Fruit fly (Drosophila melanogaster) Kc167 (cell line): ENCODE results near the gene Ada.

Experiments
- Myc ChIP-seq: fragments of >200 bp; optimal IDR thresholded peaks from 2 replicates; lab custom pipeline; 2017; ENCODE audit warnings: missing external identifiers
- Sin3A ChIP-seq: fragments of >200 bp; optimal IDR thresholded peaks from 2 replicates; lab custom pipeline; 2018; ENCODE audit warnings: missing external identifiers
- h ChIP-seq: fragments of >200 bp; optimal IDR thresholded peaks from 3 replicates; lab custom pipeline; 2018; ENCODE audit warnings: missing external identifiers
- insv ChIP-seq: fragments of >200 bp; optimal IDR thresholded peaks from 3 replicates; lab custom pipeline; 2018; ENCODE audit warnings: missing external identifiers
- psq ChIP-seq: fragments of >200 bp; optimal IDR thresholded peaks from 2 replicates; lab custom pipeline; 2017; ENCODE audit warnings: missing external identifiers
- ttk ChIP-seq: sonication (Bioruptor generic); optimal IDR thresholded peaks from 2 replicates; lab custom pipeline; 2017; ENCODE audit warnings: missing external identifiers

Ada gene

dm6 chr3R:9064874-9065273 is at the start of gene Ada, which contains the start of gene beag:
Ada (plus strand) TSS chr3R:9065183.
beag (minus strand) TSS chr3R:9065078.
- TF ChIP-seq Myc (lab: Kevin White, UChicago) (no peak), ttk (lab: Kevin White, UChicago) (no peak), psq (no peak)

- TF ChIP-seq Myc (lab: Kevin White, UChicago) (no peak), psq (no peak), ttk (lab: Kevin White, UChicago) (no peak), Sin3A (lab: Kevin White, UChicago) (no peak), h (lab: Kevin White, UChicago) (no peak), insv (no peak)
These were observed 48.1 kb upstream of the Ada start for dm6 chr3R:9016869-9017268.

- TF ChIP-seq h (lab: Kevin White, UChicago) = no peak
- no peak for TF ChIP-seq ttk (lab: Kevin White, UChicago)
- no peak for TF ChIP-seq psq
- no peak for TF ChIP-seq Myc (lab: Kevin White, UChicago)
- no peak for TF ChIP-seq insv
- no peak for TF ChIP-seq Sin3A (lab: Kevin White, UChicago)
These were observed 45.3 kb upstream of the Ada start, which contains the start of gene tgo for dm6 chr3R:9019689-9020138. tgo (minus strand) TSS chr3R:9020022.

- TF ChIP-seq insv = no peak
- no peak for TF ChIP-seq psq
- no peak for TF ChIP-seq Myc (lab: Kevin White, UChicago)
- TF ChIP-seq h (lab: Kevin White, UChicago) = no peak
- TF ChIP-seq Sin3A (lab: Kevin White, UChicago) = no peak
These were observed 41.0 kb upstream of the Ada start for dm6 chr3R:9023934-9024333.

dm6 chr3R:9024835-9025510 is 40.0 kb upstream of the Ada start:
- TF ChIP-seq psq = no peak
- no peak for TF ChIP-seq h (lab: Kevin White, UChicago)
- no peak for TF ChIP-seq ttk (lab: Kevin White, UChicago)

dm6 chr3R:9027082-9027481 is 37.9 kb upstream of the Ada start:
- TF ChIP-seq h (lab: Kevin White, UChicago) (no peak), ttk (lab: Kevin White, UChicago) (no peak), insv (no peak), Sin3A (lab: Kevin White, UChicago) (no peak), psq (no peak), Myc (lab: Kevin White, UChicago) (no peak)

dm6 chr3R:9028690-9029089 is 36.3 kb upstream of the Ada start:
- TF ChIP-seq Myc (lab: Kevin White, UChicago) = no peak
- TF ChIP-seq psq = no peak
- no peak for TF ChIP-seq insv
- TF ChIP-seq ttk (lab: Kevin White, UChicago) = no peak
- no peak for TF ChIP-seq h (lab: Kevin White, UChicago)
- TF ChIP-seq Sin3A (lab: Kevin White, UChicago) = no peak

dm6 chr3R:9029411-9029810 is 35.6 kb upstream of the Ada start:
- TF ChIP-seq Myc (lab: Kevin White, UChicago) (no peak), insv (no peak), Sin3A (lab: Kevin White, UChicago) (no peak), psq (no peak), ttk (lab: Kevin White, UChicago) (no peak), h (lab: Kevin White, UChicago) (no peak)

- TF ChIP-seq ttk (lab: Kevin White, UChicago) = no peak
These were observed 34.8 kb upstream of the Ada start for dm6 chr3R:9030006-9030749.

dm6 chr3R:9030750-9031128 is 34.2 kb upstream of the Ada start:
- TF ChIP-seq Sin3A (lab: Kevin White, UChicago) (no peak), insv (no peak), ttk (lab: Kevin White, UChicago) (no peak), h (lab: Kevin White, UChicago) (no peak), psq (no peak), Myc (lab: Kevin White, UChicago) (no peak)

- TF ChIP-seq insv (no peak), psq (no peak), h (lab: Kevin White, UChicago) (no peak), ttk (lab: Kevin White, UChicago) (no peak), Myc (lab: Kevin White, UChicago) (no peak), Sin3A (lab: Kevin White, UChicago) (no peak)
These were observed 33.1 kb upstream of the Ada start for dm6 chr3R:9031797-9032418.

- TF ChIP-seq h (lab: Kevin White, UChicago) (no peak), psq (no peak), Myc (lab: Kevin White, UChicago) (no peak), Sin3A (lab: Kevin White, UChicago) (no peak)
These were observed 31.2 kb upstream of the Ada start for dm6 chr3R:9033619-9034401.
